Worm (Caenorhabditis elegans): ENCODE data around the gene T21C9.11.

- TF ChIP-seq hlh-30 (tag; optimal IDR thresholded peaks at IDR 0.05; ENCODE audit: insufficient read depth) (no peak), pat-9 (tag; optimal IDR thresholded peaks at IDR 0.05) (no peak), sox-4 (tag; optimal IDR thresholded peaks at IDR 0.05) (no peak), elt-4 (tag; optimal IDR thresholded peaks at IDR 0.05) (no peak), ceh-2 (tag; optimal IDR thresholded peaks at IDR 0.05) (no peak), nfya-1 (tag; optimal IDR thresholded peaks at IDR 0.05) (no peak)
These were observed 20.5 kb downstream of the T21C9.11 start for ce11 chrV:10574197-10574596.

Measured in whole organism, late embryonic.